Fruit fly (Drosophila melanogaster) whole organism, wandering third instar larva: ENCODE data around the gene CG12516.

Experiments
- CrebA ChIP-seq: fragments of 200-800 bp; sonication (Bioruptor generic); optimal IDR thresholded peaks from 2 replicates; lab custom pipeline; 2016; ENCODE audit warnings: missing biosample characterization, mild to moderate bottlenecking, missing genetic modification characterization, borderline replicate concordance
- Dfd ChIP-seq: fragments of >200 bp; optimal IDR thresholded peaks from 2 replicates; lab custom pipeline; 2017; ENCODE audit warnings: missing biosample characterization, missing genetic modification characterization
- Dif ChIP-seq: fragments of 200-275, 200-300 bp; sonication (Bioruptor generic); optimal IDR thresholded peaks from 2 replicates; lab custom pipeline; 2018; ENCODE audit warnings: missing biosample characterization, missing genetic modification characterization; ENCODE audit not compliant: partially characterized antibody
- GATAd ChIP-seq: sonication (Bioruptor generic); optimal IDR thresholded peaks from 2 replicates; lab custom pipeline; 2016; ENCODE audit warnings: missing biosample characterization, missing genetic modification characterization
- HLH106 ChIP-seq: fragments of 200-800 bp; optimal IDR thresholded peaks from 3 replicates; lab custom pipeline; 2019; ENCODE audit warnings: missing biosample characterization, mild to moderate bottlenecking, missing genetic modification characterization, moderate library complexity
- Hnf4 ChIP-seq: fragments of 200-800 bp; sonication (Bioruptor generic); optimal IDR thresholded peaks from 2 replicates; lab custom pipeline; 2016; ENCODE audit warnings: missing biosample characterization, mild to moderate bottlenecking, missing genetic modification characterization
- Hr78 ChIP-seq: fragments of >200 bp; optimal IDR thresholded peaks from 2 replicates; lab custom pipeline; 2017; ENCODE audit warnings: missing biosample characterization, missing genetic modification characterization
- fru ChIP-seq: fragments of 200-800 bp; sonication (Bioruptor generic); optimal IDR thresholded peaks from 3 replicates; lab custom pipeline; 2016; ENCODE audit warnings: missing biosample characterization, mild to moderate bottlenecking, missing genetic modification characterization
- lola ChIP-seq: fragments of >200 bp; optimal IDR thresholded peaks from 2 replicates; lab custom pipeline; 2017; ENCODE audit warnings: missing biosample characterization, missing genetic modification characterization
- pan ChIP-seq: fragments of >200 bp; optimal IDR thresholded peaks from 2 replicates; lab custom pipeline; 2017
- sage ChIP-seq: fragments of 200-800 bp; sonication (Bioruptor generic); optimal IDR thresholded peaks from 2 replicates; lab custom pipeline; 2016; ENCODE audit warnings: missing biosample characterization, mild to moderate bottlenecking, missing genetic modification characterization
- tai ChIP-seq: sonication (Bioruptor generic); optimal IDR thresholded peaks from 2 replicates; lab custom pipeline; 2016; ENCODE audit warnings: missing biosample characterization, missing genetic modification characterization

dm6 chr3R:28332674-28333421, 28.4 kb upstream of the CG12516 start:
- TF ChIP-seq Dif (GFP tag; lab: Kevin White, UChicago) (no peak), GATAd (no peak), sage (no peak), lola (no peak), HLH106 (tag; lab: Kevin White, UChicago) (no peak), tai (GFP tag; lab: Kevin White, UChicago) (no peak), Dfd (no peak), CrebA (GFP tag; lab: Kevin White, UChicago) (no peak), Hr78 (GFP tag; lab: Kevin White, UChicago) (no peak), pan (lab: Kevin White, UChicago) (no peak), fru (GFP tag; lab: Kevin White, UChicago) (no peak), Hnf4 (no peak)
